Fruit fly (Drosophila melanogaster) whole organism, prepupa: ENCODE data around the gene Smyd5.

ENCODE experiments used
- Blimp-1 ChIP-seq: fragments of 200-800 bp; sonication (Bioruptor generic); optimal IDR thresholded peaks from 3 replicates; lab custom pipeline; 2017; ENCODE audit warnings: missing biosample characterization, missing genetic modification characterization, mild to moderate bottlenecking, moderate library complexity, missing genetic modification reagents
- CG10631 ChIP-seq: fragments of 200-800 bp; sonication (Bioruptor generic); optimal IDR thresholded peaks from 2 replicates; lab custom pipeline; 2016; ENCODE audit warnings: missing biosample characterization, missing genetic modification characterization
- CG11294 ChIP-seq: fragments of 200-800 bp; sonication (Bioruptor generic); IDR thresholded peaks from 2 replicates; pipeline ENCODE4 v1.3.6; 2022; ENCODE audit warnings: missing biosample characterization, missing genetic modification characterization
- CG11762 ChIP-seq: fragments of 200-800 bp; sonication (Bioruptor generic); optimal IDR thresholded peaks from 3 replicates; lab custom pipeline; 2016; ENCODE audit warnings: missing biosample characterization, missing genetic modification characterization; ENCODE audit not compliant: insufficient read depth
- CG11902 ChIP-seq: fragments of 200-800 bp; sonication (Bioruptor generic); optimal IDR thresholded peaks from 3 replicates; lab custom pipeline; 2016; ENCODE audit warnings: missing biosample characterization, missing genetic modification characterization
- CG15336 ChIP-seq: fragments of 200-800 bp; sonication (Bioruptor generic); IDR thresholded peaks from 2 replicates; pipeline ENCODE4 v1.3.6; 2022; ENCODE audit warnings: missing biosample characterization, missing genetic modification characterization
- CG1621 ChIP-seq: fragments of 200-800 bp; sonication (Bioruptor generic); optimal IDR thresholded peaks from 3 replicates; lab custom pipeline; 2018; ENCODE audit warnings: missing biosample characterization, mild to moderate bottlenecking, missing genetic modification characterization
- CG16779 ChIP-seq: fragments of 200-800 bp; sonication (Bioruptor generic); optimal IDR thresholded peaks from 3 replicates; lab custom pipeline; 2017; ENCODE audit warnings: missing biosample characterization, mild to moderate bottlenecking, missing genetic modification characterization
- CG3032 ChIP-seq: fragments of 200-800 bp; optimal IDR thresholded peaks from 2 replicates; lab custom pipeline; 2019; ENCODE audit warnings: missing biosample characterization, mild to moderate bottlenecking, missing genetic modification characterization, moderate library complexity
- CG31627 ChIP-seq: fragments of 200-800 bp; sonication (Bioruptor generic); optimal IDR thresholded peaks from 3 replicates; lab custom pipeline; 2016; ENCODE audit warnings: missing biosample characterization, missing genetic modification characterization
- CG32006 ChIP-seq: fragments of 200-800 bp; sonication (Bioruptor generic); optimal IDR thresholded peaks from 3 replicates; lab custom pipeline; 2017; ENCODE audit warnings: missing biosample characterization, mild to moderate bottlenecking, missing genetic modification characterization
- CG34406 ChIP-seq: fragments of 200-800 bp; sonication (Bioruptor generic); optimal IDR thresholded peaks from 3 replicates; lab custom pipeline; 2016; ENCODE audit warnings: missing biosample characterization, missing genetic modification characterization
- CG3919 ChIP-seq: fragments of 200-800 bp; sonication (Bioruptor generic); optimal IDR thresholded peaks from 3 replicates; lab custom pipeline; 2016; ENCODE audit warnings: missing biosample characterization, missing genetic modification characterization
- CG4318 ChIP-seq: fragments of 200-800 bp; sonication (Bioruptor generic); optimal IDR thresholded peaks from 3 replicates; lab custom pipeline; 2017; ENCODE audit warnings: missing biosample characterization, mild to moderate bottlenecking, missing genetic modification characterization
- CG6163 ChIP-seq: fragments of 200-800 bp; sonication (Bioruptor generic); IDR thresholded peaks from 3 replicates; pipeline ENCODE4 v1.3.6; 2022; ENCODE audit warnings: missing biosample characterization, missing genetic modification characterization
- CG6792 ChIP-seq: fragments of 200-800 bp; sonication (Bioruptor generic); optimal IDR thresholded peaks from 3 replicates; lab custom pipeline; 2016; ENCODE audit warnings: missing biosample characterization, missing genetic modification characterization
- CG6808 ChIP-seq: fragments of 200-800 bp; sonication (Bioruptor generic); optimal IDR thresholded peaks from 3 replicates; lab custom pipeline; 2017; ENCODE audit warnings: missing biosample characterization, missing genetic modification characterization, mild to moderate bottlenecking, moderate library complexity, missing genetic modification reagents
- CG6854 ChIP-seq: fragments of 200-800 bp; sonication (Bioruptor generic); optimal IDR thresholded peaks from 2 replicates; lab custom pipeline; 2017; ENCODE audit warnings: missing biosample characterization, mild to moderate bottlenecking, missing genetic modification characterization
- CG7368 ChIP-seq: fragments of 200-800 bp; sonication (Bioruptor generic); optimal IDR thresholded peaks from 3 replicates; lab custom pipeline; 2016; ENCODE audit warnings: missing biosample characterization, missing genetic modification characterization
- CG8119 ChIP-seq: fragments of 200-800 bp; sonication (Bioruptor generic); IDR thresholded peaks from 3 replicates; pipeline ENCODE4 v1.3.6; 2022; ENCODE audit warnings: missing biosample characterization, missing genetic modification characterization
- CG8632 ChIP-seq: fragments of 200-800 bp; sonication (Bioruptor generic); optimal IDR thresholded peaks from 3 replicates; lab custom pipeline; 2016; ENCODE audit warnings: missing biosample characterization, missing genetic modification characterization
- CG9139 ChIP-seq: fragments of 200-800 bp; sonication (Bioruptor generic); optimal IDR thresholded peaks from 3 replicates; lab custom pipeline; 2017; ENCODE audit warnings: missing biosample characterization, mild to moderate bottlenecking, missing genetic modification characterization
- Eip75B ChIP-seq: fragments of 200-800 bp; sonication (Bioruptor generic); optimal IDR thresholded peaks from 3 replicates; lab custom pipeline; 2016; ENCODE audit warnings: missing biosample characterization, missing genetic modification characterization
- Eip78C ChIP-seq: fragments of 200-800 bp; sonication (Bioruptor generic); peaks from one replicate; lab custom pipeline; 2016; ENCODE audit warnings: missing biosample characterization, missing genetic modification characterization
- Eip93F ChIP-seq: fragments of 200-800 bp; sonication (Bioruptor generic); optimal IDR thresholded peaks from 2 replicates; lab custom pipeline; 2016; ENCODE audit warnings: missing biosample characterization, mild to moderate bottlenecking, missing genetic modification characterization
- Ets21C ChIP-seq: fragments of 200-800 bp; sonication (Bioruptor generic); optimal IDR thresholded peaks from 3 replicates; lab custom pipeline; 2016; ENCODE audit warnings: missing biosample characterization, missing genetic modification characterization
- Ets96B ChIP-seq: fragments of 200-800 bp; optimal IDR thresholded peaks from 2 replicates; lab custom pipeline; 2019; ENCODE audit warnings: missing biosample characterization, mild to moderate bottlenecking, missing genetic modification characterization, moderate library complexity
- Gug ChIP-seq: fragments of 200-800 bp; sonication (Bioruptor generic); IDR thresholded peaks from 2 replicates; pipeline ENCODE4 v1.3.6; 2022; ENCODE audit warnings: missing biosample characterization, missing genetic modification characterization
- Hr38 ChIP-seq: sonication (Bioruptor generic); optimal IDR thresholded peaks from 2 replicates; lab custom pipeline; 2016; ENCODE audit warnings: missing biosample characterization, missing genetic modification characterization
- Hr39 ChIP-seq: fragments of 200-800 bp; sonication (Bioruptor generic); optimal IDR thresholded peaks from 2 replicates; lab custom pipeline; 2016; ENCODE audit warnings: missing biosample characterization, missing genetic modification characterization
- Hr4 ChIP-seq: fragments of 200-800 bp; sonication (Bioruptor generic); optimal IDR thresholded peaks from 3 replicates; lab custom pipeline; 2016; ENCODE audit warnings: missing biosample characterization, missing genetic modification characterization
- Lpt ChIP-seq: fragments of 200-800 bp; sonication (Bioruptor generic); optimal IDR thresholded peaks from 3 replicates; lab custom pipeline; 2016; ENCODE audit warnings: missing biosample characterization, missing genetic modification characterization
- Met ChIP-seq: fragments of 200-800 bp; sonication (Bioruptor generic); optimal IDR thresholded peaks from 3 replicates; lab custom pipeline; 2016; ENCODE audit warnings: missing biosample characterization, missing genetic modification characterization
- OdsH ChIP-seq: fragments of 200-800 bp; sonication (Bioruptor generic); optimal IDR thresholded peaks from 3 replicates; lab custom pipeline; 2016; ENCODE audit warnings: missing biosample characterization, missing genetic modification characterization
- Smox ChIP-seq: fragments of 200-800 bp; sonication (Bioruptor generic); optimal IDR thresholded peaks from 3 replicates; lab custom pipeline; 2016; ENCODE audit warnings: missing biosample characterization, missing genetic modification characterization
- Sox102F ChIP-seq: fragments of 200-800 bp; sonication (Bioruptor generic); optimal IDR thresholded peaks from 2 replicates; lab custom pipeline; 2016; ENCODE audit warnings: missing biosample characterization, mild to moderate bottlenecking, missing genetic modification characterization
- Sox14 ChIP-seq: fragments of 200-800 bp; sonication (Bioruptor generic); optimal IDR thresholded peaks from 3 replicates; lab custom pipeline; 2016; ENCODE audit warnings: missing biosample characterization, missing genetic modification characterization
- Sox15 ChIP-seq: fragments of 200-800 bp; sonication (Bioruptor generic); optimal IDR thresholded peaks from 3 replicates; lab custom pipeline; 2016; ENCODE audit warnings: missing biosample characterization, missing genetic modification characterization
- achi ChIP-seq: fragments of 200-800 bp; sonication (Bioruptor generic); optimal IDR thresholded peaks from 3 replicates; lab custom pipeline; 2016; ENCODE audit warnings: missing biosample characterization, missing genetic modification characterization
- dac ChIP-seq: fragments of 200-800 bp; sonication (Bioruptor generic); optimal IDR thresholded peaks from 2 replicates; lab custom pipeline; 2017; ENCODE audit warnings: missing biosample characterization, mild to moderate bottlenecking, missing genetic modification characterization
- dsx ChIP-seq: fragments of 200-800 bp; optimal IDR thresholded peaks from 3 replicates; lab custom pipeline; 2019; ENCODE audit warnings: missing biosample characterization, mild to moderate bottlenecking, missing genetic modification characterization, moderate library complexity; ENCODE audit not compliant: poor library complexity, severe bottlenecking
- eg ChIP-seq: fragments of 200-800 bp; sonication (Bioruptor generic); IDR thresholded peaks from 3 replicates; pipeline ENCODE4 v1.3.6; 2022; ENCODE audit warnings: missing biosample characterization, missing genetic modification characterization
- esn ChIP-seq: fragments of 200-800 bp; sonication (Bioruptor generic); optimal IDR thresholded peaks from 2 replicates; lab custom pipeline; 2016; ENCODE audit warnings: missing biosample characterization, mild to moderate bottlenecking, missing genetic modification characterization, moderate library complexity
- fd59A ChIP-seq: fragments of 200-800 bp; sonication (Bioruptor generic); optimal IDR thresholded peaks from 2 replicates; lab custom pipeline; 2017; ENCODE audit warnings: missing biosample characterization, mild to moderate bottlenecking, missing genetic modification characterization, missing genetic modification reagents
- fd85E ChIP-seq: fragments of 200-800 bp; sonication (Bioruptor generic); optimal IDR thresholded peaks from 3 replicates; lab custom pipeline; 2016; ENCODE audit warnings: missing biosample characterization, missing genetic modification characterization
- fkh ChIP-seq: fragments of 200-800 bp; sonication (Bioruptor generic); optimal IDR thresholded peaks from 3 replicates; lab custom pipeline; 2017; ENCODE audit warnings: missing biosample characterization, mild to moderate bottlenecking, missing genetic modification characterization, moderate library complexity
- net ChIP-seq: fragments of 200-800 bp; sonication (Bioruptor generic); optimal IDR thresholded peaks from 3 replicates; lab custom pipeline; 2016; ENCODE audit warnings: missing biosample characterization, missing genetic modification characterization
- salr ChIP-seq, 2 experiments: fragments of 200-800 bp; sonication (Bioruptor generic); optimal IDR thresholded peaks; 3 replicates each; lab custom pipeline; 2016 to 2018; ENCODE audit warnings: missing biosample characterization in 2 of 2, missing genetic modification characterization in 2 of 2, mild to moderate bottlenecking in 1 of 2
- spab ChIP-seq: fragments of 200-800 bp; sonication (Bioruptor generic); optimal IDR thresholded peaks from 2 replicates; lab custom pipeline; 2017; ENCODE audit warnings: missing biosample characterization, mild to moderate bottlenecking, missing genetic modification characterization, missing genetic modification reagents
- ss ChIP-seq, 2 experiments: fragments of 200-800 bp; sonication (Bioruptor generic); optimal IDR thresholded peaks; 2 replicates in 1 of 2; 3 replicates in 1 of 2; lab custom pipeline; 2017 to 2018; ENCODE audit warnings: mild to moderate bottlenecking in 2 of 2, missing biosample characterization in 2 of 2, missing genetic modification characterization in 2 of 2, moderate library complexity in 1 of 2
- svp ChIP-seq: fragments of 200-800 bp; sonication (Bioruptor generic); peaks from one replicate; lab custom pipeline; 2016; ENCODE audit warnings: missing biosample characterization, missing genetic modification characterization
- topi ChIP-seq: fragments of 200-800 bp; sonication (Bioruptor generic); optimal IDR thresholded peaks from 3 replicates; lab custom pipeline; 2016; ENCODE audit warnings: missing biosample characterization, missing genetic modification characterization
- vri ChIP-seq: fragments of 200-800 bp; sonication (Bioruptor generic); optimal IDR thresholded peaks from 3 replicates; lab custom pipeline; 2016; ENCODE audit warnings: missing biosample characterization, mild to moderate bottlenecking, missing genetic modification characterization

Smyd5 gene

dm6 chr3R:21192267-21192666 is 26.3 kb downstream of the Smyd5 start:
- TF ChIP-seq spab (GFP tag; lab: Kevin White, UChicago) (peak; percentile 2), CG3032 (tag; lab: Kevin White, UChicago) (peak; percentile 44), Gug (GFP tag; lab: Robert Waterston, UW) (no peak), fd85E (no peak), fd59A (GFP tag; lab: Kevin White, UChicago) (no peak), topi (GFP tag; lab: Kevin White, UChicago) (no peak), CG32006 (peak; percentile 3), CG6854 (GFP tag; lab: Kevin White, UChicago) (no peak), Sox15 (GFP tag; lab: Kevin White, UChicago) (no peak), CG9139 (GFP tag; lab: Kevin White, UChicago) (no peak), Hr38 (no peak), OdsH (GFP tag; lab: Kevin White, UChicago) (peak; percentile 6), Ets96B (peak; percentile 31), CG7368 (GFP tag; lab: Kevin White, UChicago) (no peak), net (no peak), Blimp-1 (GFP tag; lab: Kevin White, UChicago) (no peak), CG31627 (GFP tag; lab: Kevin White, UChicago) (no peak), ss (GFP tag; optimal IDR thresholded peaks at IDR 0.05; lab: Kevin White, UChicago) (peak in 1 of 2 experiments; percentile 61), CG6163 (GFP tag; lab: Robert Waterston, UW) (no peak), CG8632 (no peak), Hr39 (GFP tag; lab: Kevin White, UChicago) (no peak), Eip75B (GFP tag; lab: Kevin White, UChicago) (peak; percentile 17), esn (GFP tag; lab: Kevin White, UChicago) (no peak), Ets21C (GFP tag; lab: Kevin White, UChicago) (no peak), Lpt (GFP tag; lab: Kevin White, UChicago) (no peak), Sox102F (no peak), Smox (GFP tag; lab: Kevin White, UChicago) (no peak), CG6792 (GFP tag; lab: Kevin White, UChicago) (no peak), salr (GFP tag; optimal IDR thresholded peaks at IDR 0.05; lab: Kevin White, UChicago) (peak in 1 of 2 experiments; percentile 3), CG10631 (GFP tag; lab: Kevin White, UChicago) (peak; percentile 11), CG1621 (tag; lab: Kevin White, UChicago) (no peak), CG8119 (GFP tag; lab: Robert Waterston, UW) (no peak), CG34406 (GFP tag; lab: Kevin White, UChicago) (no peak), vri (GFP tag; lab: Kevin White, UChicago) (no peak), svp (GFP tag; lab: Kevin White, UChicago) (no peak), Eip93F (GFP tag; lab: Kevin White, UChicago) (no peak), CG3919 (GFP tag; lab: Kevin White, UChicago) (peak; percentile 18), achi (GFP tag; lab: Kevin White, UChicago) (peak; percentile 5), eg (GFP tag; lab: Robert Waterston, UW) (0 out of 3 replicates have a peak, but pooled peaks have one; percentile 10), Hr4 (GFP tag; lab: Kevin White, UChicago) (no peak), CG4318 (GFP tag; lab: Kevin White, UChicago) (no peak), CG16779 (no peak), dsx (GFP tag; lab: Kevin White, UChicago) (no peak), CG11902 (GFP tag; lab: Kevin White, UChicago) (no peak), CG11762 (no peak), Sox14 (no peak), dac (GFP tag; lab: Kevin White, UChicago) (no peak), CG11294 (GFP tag; lab: Robert Waterston, UW) (no peak), Eip78C (GFP tag; lab: Kevin White, UChicago) (peak; percentile 81), CG6808 (GFP tag; lab: Kevin White, UChicago) (peak; percentile 44), Met (GFP tag; lab: Kevin White, UChicago) (no peak), fkh (GFP tag; lab: Kevin White, UChicago) (no peak), CG15336 (GFP tag; lab: Robert Waterston, UW) (no peak)
